Fruit fly (Drosophila melanogaster) whole organism, adult: ENCODE data around the gene CG10996.

Source experiments
- CG11617 ChIP-seq: fragments of 200-800 bp; sonication (Bioruptor generic); optimal IDR thresholded peaks from 2 replicates; lab custom pipeline; 2017; ENCODE audit warnings: mild to moderate bottlenecking, missing biosample characterization, missing genetic modification reagents, missing genetic modification characterization
- CG14711 ChIP-seq: fragments of 200-800 bp; sonication (Bioruptor generic); optimal IDR thresholded peaks from 2 replicates; lab custom pipeline; 2018; ENCODE audit warnings: missing biosample characterization, mild to moderate bottlenecking, missing genetic modification characterization, moderate library complexity
- CG1620 ChIP-seq: fragments of 200-800 bp; sonication (Bioruptor generic); optimal IDR thresholded peaks from 2 replicates; lab custom pipeline; 2016; ENCODE audit warnings: missing biosample characterization, missing genetic modification characterization
- CG33017 ChIP-seq: fragments of 200-800 bp; sonication (Bioruptor generic); optimal IDR thresholded peaks from 2 replicates; lab custom pipeline; 2018; ENCODE audit warnings: missing biosample characterization, mild to moderate bottlenecking, missing genetic modification characterization, moderate library complexity
- CG5204 ChIP-seq: fragments of 200-800 bp; sonication (Bioruptor generic); optimal IDR thresholded peaks from 2 replicates; lab custom pipeline; 2016; ENCODE audit warnings: missing biosample characterization, missing genetic modification characterization
- CG7045 ChIP-seq: fragments of 200-800 bp; sonication (Bioruptor generic); optimal IDR thresholded peaks from 2 replicates; lab custom pipeline; 2017; ENCODE audit warnings: missing biosample characterization, mild to moderate bottlenecking, missing genetic modification characterization
- CG7101 ChIP-seq: fragments of 200-800 bp; sonication (Bioruptor generic); optimal IDR thresholded peaks from 2 replicates; lab custom pipeline; 2018; ENCODE audit warnings: missing biosample characterization, mild to moderate bottlenecking, missing genetic modification characterization, moderate library complexity
- Clk ChIP-seq: fragments of 200-800 bp; sonication (Bioruptor generic); optimal IDR thresholded peaks from 2 replicates; lab custom pipeline; 2017; ENCODE audit warnings: missing biosample characterization, missing genetic modification characterization
- Mnt ChIP-seq: fragments of 200-800 bp; sonication (Bioruptor generic); optimal IDR thresholded peaks from 2 replicates; lab custom pipeline; 2016; ENCODE audit warnings: missing biosample characterization, mild to moderate bottlenecking, missing genetic modification characterization
- bab1 ChIP-seq: fragments of 200-800 bp; sonication (Bioruptor generic); optimal IDR thresholded peaks from 3 replicates; lab custom pipeline; 2019; ENCODE audit warnings: missing biosample characterization, mild to moderate bottlenecking, missing genetic modification characterization, moderate library complexity
- cic ChIP-seq: fragments of 200-800 bp; sonication (Bioruptor generic); optimal IDR thresholded peaks from 2 replicates; lab custom pipeline; 2017; ENCODE audit warnings: missing biosample characterization, mild to moderate bottlenecking, missing genetic modification characterization, moderate library complexity
- cnc ChIP-seq, 2 experiments: fragments of >200 bp; optimal IDR thresholded peaks; 2 replicates each; lab custom pipeline; 2017
- kay ChIP-seq: fragments of 200-800 bp; sonication (Bioruptor generic); peaks from one replicate; lab custom pipeline; 2016; ENCODE audit warnings: missing biosample characterization, missing genetic modification characterization, borderline replicate concordance
- ovo ChIP-seq: fragments of 200-800 bp; sonication (Bioruptor generic); optimal IDR thresholded peaks from 2 replicates; lab custom pipeline; 2016; ENCODE audit warnings: missing biosample characterization, missing genetic modification characterization
- pad ChIP-seq: fragments of 200-800 bp; sonication (Bioruptor generic); optimal IDR thresholded peaks from 3 replicates; lab custom pipeline; 2017; ENCODE audit warnings: missing biosample characterization, missing genetic modification characterization, mild to moderate bottlenecking, moderate library complexity, missing genetic modification reagents
- tj ChIP-seq: fragments of 200-800 bp; sonication (Bioruptor generic); optimal IDR thresholded peaks from 3 replicates; lab custom pipeline; 2017; ENCODE audit warnings: missing biosample characterization, mild to moderate bottlenecking, missing genetic modification characterization, moderate library complexity

Gene CG10996

DNA sequence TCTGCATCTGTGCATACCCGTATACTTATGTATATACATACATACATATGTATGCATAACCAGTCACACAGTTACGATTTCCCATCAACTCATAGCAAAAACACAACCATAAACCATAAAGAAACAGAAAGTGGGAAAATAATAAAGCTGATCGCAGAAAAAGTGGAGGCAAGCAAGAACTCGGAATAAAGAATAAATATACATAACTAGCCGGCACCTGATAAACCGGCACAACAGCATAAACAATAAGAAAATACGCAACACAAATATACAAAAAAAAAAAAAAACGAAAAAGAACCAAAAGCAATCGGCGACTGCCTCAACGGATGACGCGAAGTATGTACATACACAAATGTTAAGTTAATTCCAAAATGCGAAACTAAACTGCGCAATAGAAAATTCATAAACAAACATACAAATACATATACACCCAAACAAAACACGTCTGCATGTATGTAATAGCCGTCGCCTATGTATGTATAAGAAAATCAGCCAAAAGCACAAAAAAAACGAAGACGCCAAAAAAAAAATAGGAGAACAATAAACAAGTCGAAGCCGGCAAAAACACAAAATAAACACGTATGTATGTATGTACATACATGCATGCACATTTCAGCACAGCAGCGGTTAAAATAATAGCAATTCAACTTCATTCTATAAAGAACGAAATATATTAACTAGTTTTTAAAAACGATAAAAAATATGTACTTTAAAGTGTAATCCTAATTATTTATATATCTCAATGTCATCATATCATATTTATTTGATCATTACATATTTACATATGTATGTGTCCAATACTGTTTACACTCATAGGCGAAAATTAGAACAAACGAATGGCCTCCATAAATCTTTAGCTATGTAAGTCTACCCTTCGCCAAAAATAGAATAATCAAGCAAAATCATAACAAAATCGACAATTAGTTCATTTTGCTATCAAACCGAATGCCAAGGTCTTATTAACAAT is 48.2 kb downstream of the CG10996 start:
- TF ChIP-seq cic (GFP tag; lab: Kevin White, UChicago) (peak; percentile 12), Clk (no peak), CG5204 (GFP tag; lab: Kevin White, UChicago) (peak; percentile 36), pad (GFP tag; lab: Kevin White, UChicago) (no peak), ovo (peak; percentile 63), CG14711 (tag; lab: Kevin White, UChicago) (peak; percentile 75), cnc (optimal IDR thresholded peaks at IDR 0.05; lab: Kevin White, UChicago) (no peak), tj (GFP tag; lab: Kevin White, UChicago) (peak; percentile 63), CG7045 (GFP tag; lab: Kevin White, UChicago) (peak; percentile 50), CG33017 (tag; lab: Kevin White, UChicago) (peak; percentile 54), Mnt (peak; percentile 70), CG11617 (GFP tag; lab: Kevin White, UChicago) (peak; percentile 76), CG7101 (peak; percentile 84), bab1 (GFP tag; lab: Kevin White, UChicago) (peak; percentile 47), CG1620 (GFP tag; lab: Kevin White, UChicago) (no peak)

DNA sequence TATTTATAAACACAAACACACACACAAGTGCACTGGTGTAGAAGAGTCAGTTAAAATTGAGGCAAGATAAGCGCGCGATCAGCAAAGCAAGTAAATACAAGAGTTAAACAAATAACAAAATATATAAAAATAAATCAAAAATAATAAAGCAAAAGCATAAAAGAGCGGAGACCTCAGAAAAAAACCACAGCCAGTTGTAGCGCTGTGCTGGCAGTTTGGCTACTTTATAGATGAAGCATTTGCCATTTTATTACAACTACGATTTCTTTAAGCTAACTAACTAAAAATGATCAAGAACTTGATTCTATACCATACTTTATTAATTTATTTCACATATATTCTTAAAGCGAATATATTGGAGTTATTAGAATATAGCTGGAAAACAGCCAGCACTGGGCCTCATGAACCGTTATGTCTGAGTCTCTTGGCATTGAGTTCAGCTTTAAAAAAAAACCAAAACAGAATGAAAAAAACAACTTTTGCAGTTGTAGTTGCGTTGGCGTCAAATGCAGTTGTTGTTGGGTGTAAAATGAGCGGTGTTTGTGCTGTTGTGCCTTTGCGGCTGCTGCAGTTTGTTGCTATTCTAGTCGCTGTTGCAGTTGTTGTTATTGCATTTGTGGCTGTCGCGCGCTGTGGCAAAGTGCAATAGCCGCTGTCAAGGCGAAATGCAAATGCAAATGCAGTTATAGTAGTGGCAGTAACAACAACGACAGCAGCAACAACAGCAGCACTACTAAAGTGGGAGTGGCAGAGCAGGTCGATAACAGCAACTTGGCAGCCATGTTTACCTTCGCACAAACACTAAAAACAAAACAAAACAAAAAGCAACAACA is 49.6 kb downstream of the CG10996 start:
- TF ChIP-seq CG11617 (GFP tag; lab: Kevin White, UChicago) (no peak), cic (GFP tag; lab: Kevin White, UChicago) (no peak), kay (peak; percentile 49), Mnt (no peak), tj (GFP tag; lab: Kevin White, UChicago) (peak; percentile 75), ovo (peak; percentile 65), bab1 (GFP tag; lab: Kevin White, UChicago) (peak; percentile 17)

DNA sequence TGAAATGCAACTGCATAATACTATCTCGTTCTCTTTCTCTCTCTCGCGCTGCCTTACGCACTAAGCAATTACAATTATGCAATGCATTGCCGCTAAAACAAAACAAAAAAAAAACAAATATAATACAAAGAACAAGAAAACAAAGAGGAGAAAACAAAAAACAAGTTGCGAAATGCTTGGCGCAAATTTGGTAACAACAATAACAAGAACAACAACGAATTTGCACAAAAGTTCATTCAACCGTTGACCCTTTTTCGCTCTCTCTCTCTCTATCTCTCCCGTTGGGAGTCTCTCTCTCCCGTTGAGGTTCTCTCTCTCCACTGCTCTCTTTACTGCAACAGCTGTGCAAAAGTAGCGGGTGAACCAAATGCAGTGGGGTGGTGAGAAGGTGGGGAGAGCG is 50.4 kb downstream of the CG10996 start:
- peak; percentile 20 for TF ChIP-seq tj (GFP tag; lab: Kevin White, UChicago)
- no peak for TF ChIP-seq CG5204 (GFP tag; lab: Kevin White, UChicago)
- TF ChIP-seq CG7101: no peak
- no peak for TF ChIP-seq CG14711 (tag; lab: Kevin White, UChicago)
- no peak for TF ChIP-seq Clk
